Worm (Caenorhabditis elegans) whole organism, late embryonic: ENCODE results near the gene F59B10.6.

Experiments
- C08G9.2 ChIP-seq: sonication (generic microtip); optimal IDR thresholded peaks from 2 replicates; lab custom pipeline; 2016; ENCODE audit warnings: mild to moderate bottlenecking, missing genetic modification characterization, moderate library complexity, missing compliant biosample characterization
- F13H6.1 ChIP-seq: sonication (generic microtip); optimal IDR thresholded peaks from 2 replicates; lab custom pipeline; 2016; ENCODE audit warnings: missing genetic modification characterization, missing compliant biosample characterization
- K02D7.2 ChIP-seq: sonication (generic microtip); optimal IDR thresholded peaks from 2 replicates; lab custom pipeline; 2017; ENCODE audit warnings: mild to moderate bottlenecking, missing genetic modification characterization, missing compliant biosample characterization
- K09A11.1 ChIP-seq: sonication (generic microtip); optimal IDR thresholded peaks from 2 replicates; lab custom pipeline; 2017; ENCODE audit warnings: antibody characterized with exemption, mild to moderate bottlenecking, missing genetic modification characterization, missing compliant biosample characterization; ENCODE audit not compliant: insufficient read depth
- ceh-14 ChIP-seq: sonication (generic microtip); optimal IDR thresholded peaks from 2 replicates; lab custom pipeline; 2016; ENCODE audit warnings: missing genotype, missing genetic modification characterization, missing compliant biosample characterization
- ceh-18 ChIP-seq: sonication (generic microtip); optimal IDR thresholded peaks from 2 replicates; lab custom pipeline; 2016; ENCODE audit warnings: missing genetic modification characterization, missing compliant biosample characterization
- ceh-19 ChIP-seq: fragments of 200-800 bp; sonication (Bioruptor generic); optimal IDR thresholded peaks from 2 replicates; lab custom pipeline; 2018; ENCODE audit warnings: mild to moderate bottlenecking, missing genetic modification characterization, missing compliant biosample characterization
- ceh-2 ChIP-seq: sonication (generic microtip); optimal IDR thresholded peaks from 2 replicates; lab custom pipeline; 2016; ENCODE audit warnings: missing genotype, missing genetic modification characterization, missing compliant biosample characterization
- ceh-22 ChIP-seq: sonication (generic microtip); optimal IDR thresholded peaks from 2 replicates; lab custom pipeline; 2017; ENCODE audit warnings: missing biosample characterization, missing genetic modification characterization
- ceh-24 ChIP-seq: sonication (generic microtip); optimal IDR thresholded peaks from 2 replicates; lab custom pipeline; 2016; ENCODE audit warnings: mild to moderate bottlenecking, missing genetic modification characterization, missing compliant biosample characterization
- ceh-30 ChIP-seq: fragments of 150-350 bp; optimal IDR thresholded peaks from 2 replicates; lab custom pipeline; 2014; ENCODE audit warnings: missing biosample characterization, missing genetic modification characterization
- ceh-31 ChIP-seq: sonication (generic microtip); optimal IDR thresholded peaks from 2 replicates; lab custom pipeline; 2016; ENCODE audit warnings: missing genetic modification characterization, missing compliant biosample characterization
- ceh-34 ChIP-seq: sonication (generic microtip); optimal IDR thresholded peaks from 2 replicates; lab custom pipeline; 2016; ENCODE audit warnings: mild to moderate bottlenecking, missing genetic modification characterization, missing compliant biosample characterization
- ceh-45 ChIP-seq: fragments of 200-800 bp; sonication (Bioruptor generic); IDR thresholded peaks from 2 replicates; pipeline ENCODE4 v1.3.6; 2022; ENCODE audit warnings: missing genetic modification reagents, missing genetic modification characterization, missing compliant biosample characterization
- ceh-48 ChIP-seq: sonication (generic microtip); optimal IDR thresholded peaks from 2 replicates; lab custom pipeline; 2016; ENCODE audit warnings: missing genetic modification characterization, inconsistent platforms, missing compliant biosample characterization
- ceh-6 ChIP-seq: fragments of 200-800 bp; sonication (Bioruptor generic); optimal IDR thresholded peaks from 2 replicates; lab custom pipeline; 2018; ENCODE audit warnings: mild to moderate bottlenecking, missing genetic modification characterization, missing compliant biosample characterization
- che-1 ChIP-seq: sonication (generic microtip); optimal IDR thresholded peaks from 2 replicates; lab custom pipeline; 2016; ENCODE audit warnings: mild to moderate bottlenecking, missing genetic modification characterization, missing compliant biosample characterization
- dmd-4 ChIP-seq: sonication (generic microtip); optimal IDR thresholded peaks from 2 replicates; lab custom pipeline; 2016; ENCODE audit warnings: borderline replicate concordance, missing genetic modification characterization, missing compliant biosample characterization
- dve-1 ChIP-seq: sonication (generic microtip); optimal IDR thresholded peaks from 2 replicates; lab custom pipeline; 2017; ENCODE audit warnings: antibody characterized with exemption, mild to moderate bottlenecking, missing genetic modification characterization, missing compliant biosample characterization
- elt-2 ChIP-seq: sonication (generic microtip); optimal IDR thresholded peaks from 2 replicates; lab custom pipeline; 2016; ENCODE audit warnings: missing genetic modification reagents, missing genetic modification characterization, missing compliant biosample characterization
- ets-4 ChIP-seq: sonication (generic microtip); optimal IDR thresholded peaks from 2 replicates; lab custom pipeline; 2016; ENCODE audit warnings: missing genetic modification characterization, missing compliant biosample characterization
- fax-1 ChIP-seq: sonication (generic microtip); optimal IDR thresholded peaks from 2 replicates; lab custom pipeline; 2016; ENCODE audit warnings: missing genotype, missing genetic modification characterization, missing compliant biosample characterization
- fkh-6 ChIP-seq: sonication (generic microtip); optimal IDR thresholded peaks from 2 replicates; lab custom pipeline; 2016; ENCODE audit warnings: missing genetic modification characterization, missing compliant biosample characterization
- hlh-15 ChIP-seq: sonication (generic microtip); optimal IDR thresholded peaks from 2 replicates; lab custom pipeline; 2016; ENCODE audit warnings: missing genetic modification characterization, missing compliant biosample characterization
- hlh-30 ChIP-seq: sonication (generic microtip); optimal IDR thresholded peaks from 2 replicates; lab custom pipeline; 2017; ENCODE audit warnings: antibody characterized with exemption, missing genetic modification characterization, missing compliant biosample characterization; ENCODE audit not compliant: insufficient read depth
- hlh-8 ChIP-seq: sonication (generic microtip); optimal IDR thresholded peaks from 2 replicates; lab custom pipeline; 2016; ENCODE audit warnings: missing genotype, missing genetic modification characterization, missing compliant biosample characterization
- lin-11 ChIP-seq: fragments of 200-800 bp; sonication (Bioruptor generic); optimal IDR thresholded peaks from 2 replicates; lab custom pipeline; 2018; ENCODE audit warnings: mild to moderate bottlenecking, missing genetic modification characterization, missing compliant biosample characterization
- madf-2 ChIP-seq: sonication (generic microtip); optimal IDR thresholded peaks from 2 replicates; lab custom pipeline; 2017; ENCODE audit warnings: missing genetic modification characterization, missing compliant biosample characterization
- nfya-1 ChIP-seq: sonication (generic microtip); optimal IDR thresholded peaks from 2 replicates; lab custom pipeline; 2017; ENCODE audit warnings: missing genetic modification characterization, mild to moderate bottlenecking, missing compliant biosample characterization, antibody characterized with exemption, moderate library complexity
- nhr-11 ChIP-seq: fragments of 150-350 bp; optimal IDR thresholded peaks from 2 replicates; lab custom pipeline; 2014; ENCODE audit warnings: missing biosample characterization, missing genetic modification characterization
- nhr-232 ChIP-seq: sonication (generic microtip); optimal IDR thresholded peaks from 2 replicates; lab custom pipeline; 2016; ENCODE audit warnings: missing genetic modification characterization, missing compliant biosample characterization
- npax-4 ChIP-seq: sonication (generic microtip); optimal IDR thresholded peaks from 2 replicates; lab custom pipeline; 2016; ENCODE audit warnings: missing genetic modification characterization, missing compliant biosample characterization
- odd-2 ChIP-seq: sonication (generic microtip); optimal IDR thresholded peaks from 2 replicates; lab custom pipeline; 2017; ENCODE audit warnings: antibody characterized with exemption, mild to moderate bottlenecking, missing genetic modification characterization, missing compliant biosample characterization
- pag-3 ChIP-seq: sonication (generic microtip); optimal IDR thresholded peaks from 2 replicates; lab custom pipeline; 2016; ENCODE audit warnings: missing compliant biosample characterization, missing genetic modification characterization, borderline replicate concordance
- pha-2 ChIP-seq: sonication (generic microtip); optimal IDR thresholded peaks from 2 replicates; lab custom pipeline; 2017; ENCODE audit warnings: mild to moderate bottlenecking, missing genetic modification characterization, missing compliant biosample characterization
- pqm-1 ChIP-seq: sonication (generic microtip); optimal IDR thresholded peaks from 2 replicates; lab custom pipeline; 2016; ENCODE audit warnings: missing genetic modification characterization, missing compliant biosample characterization
- pros-1 ChIP-seq: fragments of 150-350 bp; optimal IDR thresholded peaks from 2 replicates; lab custom pipeline; 2014; ENCODE audit warnings: missing biosample characterization, missing genetic modification reagents, missing genetic modification characterization
- ref-2 ChIP-seq: sonication (generic microtip); optimal IDR thresholded peaks from 2 replicates; lab custom pipeline; 2016; ENCODE audit warnings: missing genetic modification characterization, missing compliant biosample characterization
- rnt-1 ChIP-seq: sonication (generic microtip); optimal IDR thresholded peaks from 2 replicates; lab custom pipeline; 2016; ENCODE audit warnings: missing genetic modification characterization, missing compliant biosample characterization
- sdc-2 ChIP-seq: sonication (generic microtip); optimal IDR thresholded peaks from 2 replicates; lab custom pipeline; 2016; ENCODE audit warnings: missing genotype, missing genetic modification characterization, missing compliant biosample characterization
- sox-4 ChIP-seq: sonication (generic microtip); optimal IDR thresholded peaks from 2 replicates; lab custom pipeline; 2017; ENCODE audit warnings: mild to moderate bottlenecking, missing genetic modification characterization, inconsistent platforms, missing compliant biosample characterization
- syd-9 ChIP-seq: sonication (generic microtip); optimal IDR thresholded peaks from 2 replicates; lab custom pipeline; 2016; ENCODE audit warnings: mild to moderate bottlenecking, missing genetic modification characterization, moderate library complexity, missing compliant biosample characterization
- tbx-2 ChIP-seq: sonication (generic microtip); optimal IDR thresholded peaks from 2 replicates; lab custom pipeline; 2016; ENCODE audit warnings: missing genetic modification characterization, missing compliant biosample characterization
- tbx-7 ChIP-seq: sonication (generic microtip); optimal IDR thresholded peaks from 2 replicates; lab custom pipeline; 2016; ENCODE audit warnings: missing genotype, missing genetic modification characterization, missing compliant biosample characterization
- ttx-3 ChIP-seq: sonication (generic microtip); optimal IDR thresholded peaks from 2 replicates; lab custom pipeline; 2016; ENCODE audit warnings: missing genetic modification reagents, missing genetic modification characterization, missing compliant biosample characterization
- unc-42 ChIP-seq: sonication (generic microtip); optimal IDR thresholded peaks from 2 replicates; lab custom pipeline; 2016; ENCODE audit warnings: missing genotype, missing genetic modification characterization, missing compliant biosample characterization
- unc-55 ChIP-seq: sonication (generic microtip); optimal IDR thresholded peaks from 2 replicates; lab custom pipeline; 2017; ENCODE audit warnings: missing biosample characterization, missing genetic modification reagents, missing genetic modification characterization
- unc-86 ChIP-seq: sonication (generic microtip); optimal IDR thresholded peaks from 2 replicates; lab custom pipeline; 2016; ENCODE audit warnings: missing genetic modification characterization, missing compliant biosample characterization
- zip-5 ChIP-seq: sonication (generic microtip); optimal IDR thresholded peaks from 2 replicates; lab custom pipeline; 2016; ENCODE audit warnings: missing genetic modification characterization, missing compliant biosample characterization

The F59B10.6 gene

ce11 chrII:10504729-10505128, 19.5 kb downstream of the F59B10.6 start:
- TF ChIP-seq K09A11.1: no peak
- TF ChIP-seq odd-2 (tag; lab: Kevin White, UChicago): no peak
- no peak for TF ChIP-seq pha-2 (tag; lab: Kevin White, UChicago)
- TF ChIP-seq ceh-6 (GFP tag; lab: Kevin White, UChicago): no peak
- TF ChIP-seq ceh-48: no peak
- TF ChIP-seq ceh-19 (GFP tag; lab: Kevin White, UChicago): no peak
- TF ChIP-seq hlh-15: no peak
- no peak for TF ChIP-seq sox-4 (tag; lab: Kevin White, UChicago)
- no peak for TF ChIP-seq lin-11 (tag; lab: Kevin White, UChicago)
- no peak for TF ChIP-seq ceh-30 (tag; lab: Kevin White, UChicago)
- TF ChIP-seq nfya-1 (tag; lab: Kevin White, UChicago): no peak
- TF ChIP-seq K02D7.2 (tag; lab: Kevin White, UChicago): no peak
- no peak for TF ChIP-seq tbx-2 (tag; lab: Kevin White, UChicago)
- TF ChIP-seq nhr-232: no peak

- TF ChIP-seq zip-5 (no peak), ceh-18 (tag; lab: Kevin White, UChicago) (peak; percentile 89), unc-55 (peak; percentile 15), C08G9.2 (tag; lab: Kevin White, UChicago) (peak; percentile 77), ceh-45 (no peak), hlh-30 (tag; lab: Kevin White, UChicago) (peak; percentile 55), syd-9 (tag; lab: Kevin White, UChicago) (peak; percentile 70), nhr-232 (peak; percentile 40), tbx-7 (tag; lab: Kevin White, UChicago) (peak; percentile 35), ceh-19 (GFP tag; lab: Kevin White, UChicago) (peak; percentile 58), madf-2 (tag; lab: Kevin White, UChicago) (peak; percentile 6), F13H6.1 (tag; lab: Kevin White, UChicago) (peak; percentile 77), pros-1 (tag; lab: Kevin White, UChicago) (peak; percentile 88), elt-2 (tag; lab: Kevin White, UChicago) (peak; percentile 17), nfya-1 (tag; lab: Kevin White, UChicago) (peak; percentile 77), ceh-34 (tag; lab: Kevin White, UChicago) (peak; percentile 86), K09A11.1 (peak; percentile 63), dve-1 (tag; lab: Kevin White, UChicago) (peak; percentile 18), ceh-2 (peak; percentile 45), pha-2 (tag; lab: Kevin White, UChicago) (no peak), fax-1 (tag; lab: Kevin White, UChicago) (peak; percentile 37), unc-86 (tag; lab: Kevin White, UChicago) (peak; percentile 36), ceh-6 (GFP tag; lab: Kevin White, UChicago) (peak; percentile 21), sdc-2 (tag; lab: Kevin White, UChicago) (peak; percentile 59), che-1 (tag; lab: Kevin White, UChicago) (peak; percentile 27), unc-42 (peak; percentile 70), npax-4 (tag; lab: Kevin White, UChicago) (no peak), ttx-3 (no peak), ets-4 (tag; lab: Kevin White, UChicago) (peak; percentile 56), hlh-8 (tag; lab: Kevin White, UChicago) (peak; percentile 44), ceh-22 (tag; lab: Kevin White, UChicago) (no peak), dmd-4 (tag; lab: Kevin White, UChicago) (no peak), rnt-1 (peak; percentile 35), K02D7.2 (tag; lab: Kevin White, UChicago) (no peak), ref-2 (peak; percentile 87), pag-3 (peak; percentile 8), lin-11 (tag; lab: Kevin White, UChicago) (peak; percentile 28), ceh-14 (tag; lab: Kevin White, UChicago) (peak; percentile 41), tbx-2 (tag; lab: Kevin White, UChicago) (peak; percentile 94), pqm-1 (tag; lab: Kevin White, UChicago) (peak; percentile 80), ceh-31 (tag; lab: Kevin White, UChicago) (peak; percentile 88), ceh-24 (tag; lab: Kevin White, UChicago) (no peak), nhr-11 (tag; lab: Kevin White, UChicago) (no peak), fkh-6 (tag; lab: Kevin White, UChicago) (peak; percentile 59)
- TF ChIP-seq, all 69 proteins: peak for 34
Observed at ce11 chrII:10502491-10503063, 21.7 kb downstream of the F59B10.6 start, which contains the start of gene myrf-1. Gene myrf-1 (minus strand): TSS chrII:10502541.
